Worm (Caenorhabditis elegans) whole organism, L4 larva: Measurements from ENCODE around the gene dnc-2.

Experiments
- F10B5.3 ChIP-seq: sonication (generic microtip); optimal IDR thresholded peaks from 2 replicates; lab custom pipeline; 2016; ENCODE audit warnings: mild to moderate bottlenecking, missing genetic modification characterization, missing compliant biosample characterization
- F37D6.2 ChIP-seq: sonication (generic microtip); optimal IDR thresholded peaks from 2 replicates; lab custom pipeline; 2016; ENCODE audit warnings: mild to moderate bottlenecking, missing genetic modification characterization, missing compliant biosample characterization
- F44E2.7 ChIP-seq: fragments of 200-800 bp; sonication (Bioruptor generic); IDR thresholded peaks from 2 replicates; pipeline ENCODE4 v2.1.2; 2022; ENCODE audit warnings: missing genetic modification characterization, missing compliant biosample characterization
- T20F7.1 ChIP-seq: fragments of 200-800 bp; sonication (Bioruptor generic); optimal IDR thresholded peaks from 2 replicates; lab custom pipeline; 2018; ENCODE audit warnings: mild to moderate bottlenecking, missing genetic modification characterization, missing compliant biosample characterization
- T26A8.4 ChIP-seq: fragments of 200-800 bp; sonication (Bioruptor generic); IDR thresholded peaks from 2 replicates; pipeline ENCODE4 v1.3.6; 2022; ENCODE audit warnings: missing genetic modification characterization, missing compliant biosample characterization
- Y5F2A.4 ChIP-seq: fragments of 200-800 bp; sonication (Bioruptor generic); optimal IDR thresholded peaks from 2 replicates; lab custom pipeline; 2018; ENCODE audit warnings: mild to moderate bottlenecking, missing genetic modification characterization, missing compliant biosample characterization
- Y75B8A.6 ChIP-seq: fragments of 200-800 bp; sonication (Bioruptor generic); IDR thresholded peaks from 2 replicates; pipeline ENCODE4 v1.3.6; 2022; ENCODE audit warnings: missing genetic modification reagents, missing genetic modification characterization, missing compliant biosample characterization
- ZK546.5 ChIP-seq, 2 experiments: sonication (generic microtip); optimal IDR thresholded peaks; 2 replicates each; lab custom pipeline; 2017; ENCODE audit warnings: missing biosample characterization in 2 of 2, missing genetic modification characterization in 2 of 2
- aha-1 ChIP-seq: fragments of 150-350 bp; peaks from one replicate; lab custom pipeline; 2014; ENCODE audit warnings: missing biosample characterization, missing genetic modification characterization
- ama-1 ChIP-seq: fragments of 150-350 bp; optimal IDR thresholded peaks from 2 replicates; lab custom pipeline; 2014; ENCODE audit warnings: inconsistent platforms, mixed read lengths
- arid-1 ChIP-seq: fragments of 200-800 bp; sonication (Bioruptor generic); conservative IDR thresholded peaks from 2 replicates; pipeline ENCODE4 v1.3.6; 2022; ENCODE audit warnings: missing genetic modification reagents, missing genetic modification characterization, missing compliant biosample characterization
- attf-4 ChIP-seq: sonication (generic microtip); optimal IDR thresholded peaks from 3 replicates; lab custom pipeline; 2017; ENCODE audit warnings: missing biosample characterization, missing genetic modification characterization
- ceh-20 ChIP-seq: fragments of 200-800 bp; sonication (Bioruptor generic); IDR thresholded peaks from 2 replicates; pipeline ENCODE4 v1.3.6; 2022; ENCODE audit warnings: missing genetic modification reagents, missing genetic modification characterization, missing compliant biosample characterization
- ceh-28 ChIP-seq: fragments of 150-350 bp; optimal IDR thresholded peaks from 2 replicates; lab custom pipeline; 2014; ENCODE audit warnings: missing biosample characterization, missing genetic modification reagents, missing genetic modification characterization
- ceh-32 ChIP-seq: sonication (generic microtip); optimal IDR thresholded peaks from 2 replicates; lab custom pipeline; 2016; ENCODE audit warnings: mild to moderate bottlenecking, missing genetic modification characterization, missing compliant biosample characterization; ENCODE audit not compliant: poor library complexity
- ces-1 ChIP-seq: fragments of 150-350 bp; sonication (generic microtip); optimal IDR thresholded peaks from 4 replicates; lab custom pipeline; 2014; ENCODE audit warnings: missing biosample characterization, missing genetic modification reagents, missing genetic modification characterization
- cey-2 ChIP-seq: sonication (generic microtip); optimal IDR thresholded peaks from 3 replicates; lab custom pipeline; 2017; ENCODE audit warnings: missing genetic modification characterization, mild to moderate bottlenecking, missing compliant biosample characterization, antibody characterized with exemption, borderline replicate concordance; ENCODE audit not compliant: insufficient read depth
- ctbp-1 ChIP-seq: fragments of 200-800 bp; sonication (Bioruptor generic); IDR thresholded peaks from 2 replicates; pipeline ENCODE4 v1.3.6; 2022; ENCODE audit warnings: missing genetic modification reagents, missing genetic modification characterization, missing compliant biosample characterization
- daf-16 ChIP-seq, 3 experiments: sonication (generic microtip); optimal IDR thresholded peaks; 2 replicates each; lab custom pipeline; 2016 to 2017; ENCODE audit warnings: missing genetic modification characterization in 3 of 3, missing genetic modification reagents in 3 of 3, mild to moderate bottlenecking in 2 of 3, missing compliant biosample characterization in 2 of 3, missing biosample characterization in 1 of 3, moderate library complexity in 1 of 3
- daf-19 ChIP-seq: fragments of 200-800 bp; sonication (Bioruptor generic); conservative IDR thresholded peaks from 2 replicates; pipeline ENCODE4 v1.3.6; 2022; ENCODE audit warnings: missing genetic modification characterization, missing compliant biosample characterization
- daf-8 ChIP-seq: fragments of 200-800 bp; sonication (Bioruptor generic); IDR thresholded peaks from 2 replicates; pipeline ENCODE4 v1.3.6; 2022; ENCODE audit warnings: missing genetic modification characterization, missing compliant biosample characterization
- dmd-6 ChIP-seq: fragments of 200-800 bp; sonication (Bioruptor generic); IDR thresholded peaks from 2 replicates; pipeline ENCODE4 v1.3.6; 2022; ENCODE audit warnings: missing genetic modification reagents, missing genetic modification characterization, missing compliant biosample characterization
- dmd-8 ChIP-seq: fragments of 200-800 bp; sonication (Bioruptor generic); IDR thresholded peaks from 2 replicates; pipeline ENCODE4 v1.3.6; 2022; ENCODE audit warnings: missing genetic modification characterization, missing compliant biosample characterization
- dve-1 ChIP-seq: sonication (generic microtip); optimal IDR thresholded peaks from 2 replicates; lab custom pipeline; 2017; ENCODE audit warnings: antibody characterized with exemption, mild to moderate bottlenecking, missing genetic modification characterization, missing compliant biosample characterization; ENCODE audit not compliant: insufficient read depth
- egl-43 ChIP-seq: fragments of 200-800 bp; sonication (Bioruptor generic); IDR thresholded peaks from 2 replicates; pipeline ENCODE4 v1.3.6; 2022; ENCODE audit warnings: missing genetic modification reagents, missing genetic modification characterization, missing compliant biosample characterization
- gei-8 ChIP-seq: fragments of 200-800 bp; sonication (Bioruptor generic); optimal IDR thresholded peaks from 2 replicates; lab custom pipeline; 2018; ENCODE audit warnings: mild to moderate bottlenecking, missing genetic modification characterization, missing compliant biosample characterization
- jun-1 ChIP-seq: fragments of 150-350 bp; optimal IDR thresholded peaks from 2 replicates; lab custom pipeline; 2014; ENCODE audit warnings: missing biosample characterization, missing genetic modification reagents, missing genetic modification characterization
- lin-13 ChIP-seq: fragments of 150-350 bp; optimal IDR thresholded peaks from 2 replicates; lab custom pipeline; 2014; ENCODE audit warnings: missing biosample characterization, missing genetic modification reagents, missing genetic modification characterization
- lin-39 ChIP-seq: fragments of 150-350 bp; optimal IDR thresholded peaks from 2 replicates; lab custom pipeline; 2014; ENCODE audit warnings: missing biosample characterization, missing genetic modification reagents, missing genetic modification characterization
- lir-3 ChIP-seq: sonication (generic microtip); optimal IDR thresholded peaks from 2 replicates; lab custom pipeline; 2016; ENCODE audit warnings: mild to moderate bottlenecking, missing genetic modification characterization, missing compliant biosample characterization
- lsy-2 ChIP-seq, 2 experiments: fragments of 150-350 bp in 1 of 2; sonication (generic microtip) in 1 of 2; optimal IDR thresholded peaks; 2 replicates each; lab custom pipeline; 2014 to 2017; ENCODE audit warnings: missing biosample characterization in 2 of 2, missing genetic modification characterization in 2 of 2
- madf-9 ChIP-seq: fragments of 200-800 bp; sonication (Bioruptor generic); conservative IDR thresholded peaks from 2 replicates; pipeline ENCODE4 v1.3.6; 2022; ENCODE audit warnings: missing genetic modification reagents, missing genetic modification characterization, missing compliant biosample characterization
- mdl-1 ChIP-seq, 2 experiments: fragments of 150-350 bp in 1 of 2; sonication (generic microtip) in 1 of 2; optimal IDR thresholded peaks; 2 replicates each; lab custom pipeline; 2014 to 2017; ENCODE audit warnings: missing biosample characterization in 2 of 2, missing genetic modification characterization in 2 of 2
- nhr-10 ChIP-seq: fragments of 150-350 bp; optimal IDR thresholded peaks from 2 replicates; lab custom pipeline; 2014; ENCODE audit warnings: missing biosample characterization, missing genetic modification characterization
- nhr-11 ChIP-seq: fragments of 150-350 bp; optimal IDR thresholded peaks from 2 replicates; lab custom pipeline; 2014; ENCODE audit warnings: missing biosample characterization, missing genetic modification characterization
- nhr-111 ChIP-seq: fragments of 200-800 bp; sonication (Bioruptor generic); optimal IDR thresholded peaks from 2 replicates; lab custom pipeline; 2018; ENCODE audit warnings: mild to moderate bottlenecking, missing genetic modification characterization, missing compliant biosample characterization
- nhr-237 ChIP-seq: sonication (generic microtip); optimal IDR thresholded peaks from 2 replicates; lab custom pipeline; 2017; ENCODE audit warnings: missing biosample characterization, missing genetic modification characterization
- php-3 ChIP-seq: fragments of 200-800 bp; sonication (Bioruptor generic); IDR thresholded peaks from 2 replicates; pipeline ENCODE4 v1.3.6; 2022; ENCODE audit warnings: missing genetic modification reagents, missing genetic modification characterization, missing compliant biosample characterization
- pqm-1 ChIP-seq: sonication (generic microtip); optimal IDR thresholded peaks from 2 replicates; lab custom pipeline; 2017; ENCODE audit warnings: missing biosample characterization, missing genetic modification characterization
- rbr-2 ChIP-seq: sonication (generic microtip); optimal IDR thresholded peaks from 2 replicates; lab custom pipeline; 2016; ENCODE audit warnings: missing genotype, missing genetic modification characterization, missing compliant biosample characterization
- sdz-12 ChIP-seq: fragments of 200-800 bp; sonication (Bioruptor generic); optimal IDR thresholded peaks from 2 replicates; lab custom pipeline; 2018; ENCODE audit warnings: mild to moderate bottlenecking, missing genetic modification characterization, missing compliant biosample characterization
- unc-130 ChIP-seq: sonication (generic microtip); optimal IDR thresholded peaks from 2 replicates; lab custom pipeline; 2016; ENCODE audit warnings: missing genetic modification reagents, missing genetic modification characterization, missing compliant biosample characterization
- vab-7 ChIP-seq: fragments of 200-800 bp; sonication (Bioruptor generic); IDR thresholded peaks from 2 replicates; pipeline ENCODE4 v1.3.6; 2022; ENCODE audit warnings: missing genetic modification reagents, missing genetic modification characterization, missing compliant biosample characterization
- zag-1 ChIP-seq: fragments of 150-350 bp; optimal IDR thresholded peaks from 2 replicates; lab custom pipeline; 2014; ENCODE audit warnings: missing biosample characterization, missing genetic modification characterization
- zip-11 ChIP-seq: fragments of 200-800 bp; sonication (Bioruptor generic); IDR thresholded peaks from 2 replicates; pipeline ENCODE4 v1.3.6; 2022; ENCODE audit warnings: missing genetic modification characterization, missing compliant biosample characterization
- zip-2 ChIP-seq: fragments of 150-350 bp; optimal IDR thresholded peaks from 2 replicates; lab custom pipeline; 2014; ENCODE audit warnings: missing biosample characterization, missing genetic modification characterization
- ztf-11 ChIP-seq: fragments of 150-350 bp; optimal IDR thresholded peaks from 2 replicates; lab custom pipeline; 2014; ENCODE audit warnings: missing biosample characterization, missing genetic modification characterization

The dnc-2 gene

DNA sequence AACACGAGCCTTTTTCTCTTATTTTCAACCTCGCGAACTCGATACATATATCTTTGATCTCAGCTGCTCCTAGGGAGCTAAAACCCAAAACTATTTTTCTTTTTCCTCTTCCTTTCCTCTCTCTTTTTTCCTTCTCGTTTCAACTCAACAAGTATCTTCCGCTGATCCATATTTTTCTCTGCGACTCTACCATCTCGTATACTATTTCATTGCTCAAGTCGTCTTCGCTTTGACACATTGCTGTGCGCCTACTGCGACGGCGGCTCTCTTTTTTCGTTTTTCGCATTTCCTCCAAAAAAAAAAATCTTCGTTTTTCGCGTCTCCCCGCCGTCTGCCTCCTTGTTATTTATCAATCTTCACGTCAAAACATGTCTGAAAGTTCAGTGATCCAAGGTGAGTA lies 24.3 kb upstream of the dnc-2 start (continued):
- TF ChIP-seq Y75B8A.6 (GFP tag; lab: Robert Waterston, UW) (no peak), pqm-1 (no peak), jun-1 (tag; lab: Kevin White, UChicago) (no peak), daf-19 (GFP tag; lab: Robert Waterston, UW) (no peak), daf-16 (GFP tag; optimal IDR thresholded peaks at IDR 0.05; lab: Kevin White, UChicago) (peak in 1 of 2 experiments; percentile 56), daf-16 (tag; optimal IDR thresholded peaks at IDR 0.05; lab: Kevin White, UChicago) (no peak), F10B5.3 (tag; lab: Kevin White, UChicago) (no peak), ztf-11 (tag; lab: Kevin White, UChicago) (no peak), T26A8.4 (GFP tag; lab: Robert Waterston, UW) (no peak), zag-1 (tag; lab: Kevin White, UChicago) (no peak), zip-11 (GFP tag; lab: Robert Waterston, UW) (no peak), mdl-1 (tag; optimal IDR thresholded peaks at IDR 0.05; lab: Kevin White, UChicago) (no peak), Y5F2A.4 (GFP tag; lab: Kevin White, UChicago) (no peak), nhr-237 (tag; lab: Kevin White, UChicago) (no peak), aha-1 (tag; lab: Kevin White, UChicago) (peak; percentile 94), F37D6.2 (tag; lab: Kevin White, UChicago) (no peak), ama-1 (no peak), ces-1 (no peak), sdz-12 (GFP tag; lab: Kevin White, UChicago) (no peak), lir-3 (tag; lab: Kevin White, UChicago) (no peak), daf-8 (GFP tag; lab: Robert Waterston, UW) (no peak), ceh-28 (tag; lab: Kevin White, UChicago) (no peak), lsy-2 (tag; optimal IDR thresholded peaks at IDR 0.05; lab: Kevin White, UChicago) (peak in 1 of 2 experiments; percentile 44), ceh-32 (tag; lab: Kevin White, UChicago) (no peak), dve-1 (no peak), nhr-111 (GFP tag; lab: Kevin White, UChicago) (no peak), madf-9 (GFP tag; lab: Robert Waterston, UW) (no peak), nhr-11 (tag; lab: Kevin White, UChicago) (peak; percentile 4), arid-1 (no peak), nhr-10 (tag; lab: Kevin White, UChicago) (no peak), zip-2 (tag; lab: Kevin White, UChicago) (no peak), cey-2 (tag; lab: Kevin White, UChicago) (no peak), F44E2.7 (no peak), attf-4 (no peak), rbr-2 (tag; lab: Kevin White, UChicago) (peak; percentile 36), ZK546.5 (tag; optimal IDR thresholded peaks at IDR 0.05; lab: Kevin White, UChicago) (no peak), lin-39 (no peak), gei-8 (no peak), dmd-8 (no peak), ceh-20 (peak; percentile 56), egl-43 (0 out of 2 replicates have a peak, but pooled peaks have one; percentile 5), unc-130 (GFP tag; lab: Kevin White, UChicago) (no peak), vab-7 (GFP tag; lab: Robert Waterston, UW) (no peak), dmd-6 (GFP tag; lab: Robert Waterston, UW) (peak; percentile 10; the same call in 1 of the 2 replicates), ctbp-1 (GFP tag; lab: Robert Waterston, UW) (peak; percentile 50; the same call in 1 of the 2 replicates), lin-13 (no peak), T20F7.1 (GFP tag; lab: Kevin White, UChicago) (no peak), php-3 (GFP tag; lab: Robert Waterston, UW) (no peak)
